Fruit fly (Drosophila melanogaster) whole organism, embryonic: ENCODE results near the gene Wee1.

Experiments
- Asciz ChIP-seq: fragments of 200-800 bp; sonication (Bioruptor generic); optimal IDR thresholded peaks from 2 replicates; lab custom pipeline; 2017; ENCODE audit warnings: missing biosample characterization, mild to moderate bottlenecking, missing genetic modification characterization, missing genetic modification reagents
- BEAF-32 ChIP-seq: fragments of 200-800 bp; sonication (Bioruptor generic); optimal IDR thresholded peaks from 3 replicates; lab custom pipeline; 2017; ENCODE audit warnings: missing biosample characterization, missing genetic modification characterization, mild to moderate bottlenecking, moderate library complexity, missing genetic modification reagents
- CG10431 ChIP-seq: fragments of 200-800 bp; sonication (Bioruptor generic); optimal IDR thresholded peaks from 3 replicates; lab custom pipeline; 2018; ENCODE audit warnings: missing biosample characterization, mild to moderate bottlenecking, missing genetic modification characterization
- CG12236 ChIP-seq: fragments of 200-800 bp; sonication (Bioruptor generic); optimal IDR thresholded peaks from 2 replicates; lab custom pipeline; 2016; ENCODE audit warnings: missing biosample characterization, missing genetic modification characterization
- CG12744 ChIP-seq: fragments of 200-800 bp; sonication (Bioruptor generic); optimal IDR thresholded peaks from 2 replicates; lab custom pipeline; 2016; ENCODE audit warnings: missing biosample characterization, missing genetic modification characterization
- CG13296 ChIP-seq: fragments of 200-800 bp; sonication (Bioruptor generic); optimal IDR thresholded peaks from 3 replicates; lab custom pipeline; 2018; ENCODE audit warnings: missing biosample characterization, mild to moderate bottlenecking, missing genetic modification characterization
- CG13624 ChIP-seq: fragments of 200-800 bp; sonication (Bioruptor generic); optimal IDR thresholded peaks from 2 replicates; lab custom pipeline; 2016; ENCODE audit warnings: missing biosample characterization, missing genetic modification characterization
- CG14710 ChIP-seq: fragments of 200-800 bp; sonication (Bioruptor generic); optimal IDR thresholded peaks from 3 replicates; lab custom pipeline; 2019; ENCODE audit warnings: missing biosample characterization, mild to moderate bottlenecking, missing genetic modification characterization, moderate library complexity
- CG15073 ChIP-seq: fragments of 200-800 bp; sonication (Bioruptor generic); optimal IDR thresholded peaks from 2 replicates; lab custom pipeline; 2016; ENCODE audit warnings: missing biosample characterization, missing genetic modification characterization
- CG17385 ChIP-seq: fragments of 200-800 bp; sonication (Bioruptor generic); optimal IDR thresholded peaks from 3 replicates; lab custom pipeline; 2018; ENCODE audit warnings: missing biosample characterization, mild to moderate bottlenecking, missing genetic modification characterization
- CG17829 ChIP-seq: fragments of 200-800 bp; optimal IDR thresholded peaks from 2 replicates; lab custom pipeline; 2019; ENCODE audit warnings: missing biosample characterization, mild to moderate bottlenecking, missing genetic modification characterization, moderate library complexity
- CG17912 ChIP-seq: fragments of 200-800 bp; sonication (Bioruptor generic); optimal IDR thresholded peaks from 2 replicates; lab custom pipeline; 2018; ENCODE audit warnings: missing biosample characterization, mild to moderate bottlenecking, missing genetic modification characterization
- CG18764 ChIP-seq: fragments of 200-800 bp; sonication (Bioruptor generic); optimal IDR thresholded peaks from 3 replicates; lab custom pipeline; 2016; ENCODE audit warnings: missing biosample characterization, missing genetic modification characterization
- CG2120 ChIP-seq: fragments of 200-800 bp; sonication (Bioruptor generic); optimal IDR thresholded peaks from 3 replicates; lab custom pipeline; 2016; ENCODE audit warnings: missing biosample characterization, missing genetic modification characterization
- CG3065 ChIP-seq: fragments of 200-800 bp; sonication (Bioruptor generic); optimal IDR thresholded peaks from 2 replicates; lab custom pipeline; 2016; ENCODE audit warnings: missing biosample characterization, missing genetic modification characterization
- CG32772 ChIP-seq: fragments of 200-800 bp; sonication (Bioruptor generic); IDR thresholded peaks from 2 replicates; pipeline ENCODE4 v1.3.6; 2022; ENCODE audit warnings: missing biosample characterization, missing genetic modification characterization
- CG33557 ChIP-seq: fragments of 200-800 bp; sonication (Bioruptor generic); optimal IDR thresholded peaks from 2 replicates; lab custom pipeline; 2019; ENCODE audit warnings: missing biosample characterization, mild to moderate bottlenecking, missing genetic modification characterization, moderate library complexity
- CG3407 ChIP-seq: fragments of 200-800 bp; sonication (Bioruptor generic); optimal IDR thresholded peaks from 2 replicates; lab custom pipeline; 2018; ENCODE audit warnings: missing biosample characterization, mild to moderate bottlenecking, missing genetic modification characterization
- CG4282 ChIP-seq: fragments of 200-800 bp; sonication (Bioruptor generic); optimal IDR thresholded peaks from 2 replicates; lab custom pipeline; 2016; ENCODE audit warnings: missing biosample characterization, missing genetic modification characterization
- CG5180 ChIP-seq: fragments of 200-800 bp; sonication (Bioruptor generic); optimal IDR thresholded peaks from 3 replicates; lab custom pipeline; 2017; ENCODE audit warnings: missing biosample characterization, missing genetic modification characterization, mild to moderate bottlenecking, moderate library complexity, missing genetic modification reagents
- CG6175 ChIP-seq: fragments of 200-800 bp; sonication (Bioruptor generic); IDR thresholded peaks from 3 replicates; pipeline ENCODE4 v1.3.6; 2022; ENCODE audit warnings: missing biosample characterization, missing genetic modification characterization
- CG6765 ChIP-seq: fragments of 200-800 bp; sonication (Bioruptor generic); optimal IDR thresholded peaks from 3 replicates; lab custom pipeline; 2017; ENCODE audit warnings: missing biosample characterization, mild to moderate bottlenecking, missing genetic modification characterization
- CG7357 ChIP-seq: fragments of 200-800 bp; sonication (Bioruptor generic); IDR thresholded peaks from 3 replicates; pipeline ENCODE4 v1.3.6; 2022; ENCODE audit warnings: missing biosample characterization, missing genetic modification characterization
- CG8944 ChIP-seq: fragments of 200-800 bp; sonication (Bioruptor generic); optimal IDR thresholded peaks from 3 replicates; lab custom pipeline; 2016; ENCODE audit warnings: missing biosample characterization, missing genetic modification characterization
- D19B ChIP-seq: fragments of 200-800 bp; sonication (Bioruptor generic); optimal IDR thresholded peaks from 2 replicates; lab custom pipeline; 2017; ENCODE audit warnings: missing biosample characterization, mild to moderate bottlenecking, missing genetic modification characterization
- Dad ChIP-seq: fragments of 200-800 bp; sonication (Bioruptor generic); optimal IDR thresholded peaks from 3 replicates; lab custom pipeline; 2016; ENCODE audit warnings: missing biosample characterization, missing genetic modification characterization
- Dek ChIP-seq: fragments of 200-800 bp; sonication (Bioruptor generic); optimal IDR thresholded peaks from 3 replicates; lab custom pipeline; 2019; ENCODE audit warnings: missing biosample characterization, mild to moderate bottlenecking, missing genetic modification characterization, moderate library complexity
- Dp ChIP-seq: fragments of 200-800 bp; sonication (Bioruptor generic); optimal IDR thresholded peaks from 2 replicates; lab custom pipeline; 2018; ENCODE audit warnings: missing biosample characterization, mild to moderate bottlenecking, missing genetic modification characterization, moderate library complexity
- Fer2 ChIP-seq: fragments of 200-800 bp; sonication (Bioruptor generic); optimal IDR thresholded peaks from 2 replicates; lab custom pipeline; 2018; ENCODE audit warnings: missing biosample characterization, mild to moderate bottlenecking, missing genetic modification characterization, moderate library complexity
- Hey ChIP-seq: fragments of 200-800 bp; sonication (Bioruptor generic); optimal IDR thresholded peaks from 3 replicates; lab custom pipeline; 2018; ENCODE audit warnings: missing biosample characterization, mild to moderate bottlenecking, missing genetic modification characterization
- Hr51 ChIP-seq, 2 experiments: fragments of 200-800 bp; sonication (Bioruptor generic); optimal IDR thresholded peaks; 2 replicates in 1 of 2; 3 replicates in 1 of 2; lab custom pipeline; 2016 to 2018; ENCODE audit warnings: missing biosample characterization in 2 of 2, missing genetic modification characterization in 2 of 2, mild to moderate bottlenecking in 1 of 2, moderate library complexity in 1 of 2
- Lim3 ChIP-seq: fragments of 200-800 bp; sonication (Bioruptor generic); IDR thresholded peaks from 2 replicates; pipeline ENCODE4 v1.3.6; 2022; ENCODE audit warnings: missing biosample characterization, missing genetic modification characterization
- Oaz ChIP-seq: fragments of 200-800 bp; sonication (Bioruptor generic); IDR thresholded peaks from 2 replicates; pipeline ENCODE4 v1.3.6; 2022; ENCODE audit warnings: missing biosample characterization, missing genetic modification characterization
- Poxn ChIP-seq: fragments of 200-800 bp; sonication (Bioruptor generic); IDR thresholded peaks from 2 replicates; pipeline ENCODE4 v1.3.6; 2022; ENCODE audit warnings: missing biosample characterization, missing genetic modification characterization
- amos ChIP-seq: fragments of 200-800 bp; sonication (Bioruptor generic); IDR thresholded peaks from 2 replicates; pipeline ENCODE4 v1.3.6; 2022; ENCODE audit warnings: missing biosample characterization, missing genetic modification characterization; ENCODE audit not compliant: partially characterized antibody
- aop ChIP-seq: fragments of 200-800 bp; sonication (Bioruptor generic); IDR thresholded peaks from 2 replicates; pipeline ENCODE4 v1.3.6; 2022; ENCODE audit warnings: missing biosample characterization, missing genetic modification characterization
- az2 ChIP-seq: fragments of 200-800 bp; sonication (Bioruptor generic); optimal IDR thresholded peaks from 3 replicates; lab custom pipeline; 2016; ENCODE audit warnings: missing biosample characterization, missing genetic modification characterization
- bsh ChIP-seq, 2 experiments: fragments of 200-800 bp; sonication (Bioruptor generic); optimal IDR thresholded peaks; 2 replicates each; lab custom pipeline; 2017 to 2018; ENCODE audit warnings: mild to moderate bottlenecking in 2 of 2, missing biosample characterization in 2 of 2, missing genetic modification characterization in 2 of 2, moderate library complexity in 1 of 2
- cas ChIP-seq: fragments of 200-800 bp; sonication (Bioruptor generic); IDR thresholded peaks from 2 replicates; pipeline ENCODE4 v1.3.6; 2022; ENCODE audit warnings: missing biosample characterization, missing genetic modification characterization
- caup ChIP-seq: fragments of 200-800 bp; sonication (Bioruptor generic); optimal IDR thresholded peaks from 3 replicates; lab custom pipeline; 2017; ENCODE audit warnings: missing biosample characterization, mild to moderate bottlenecking, missing genetic modification characterization, moderate library complexity; ENCODE audit not compliant: severe bottlenecking
- esg ChIP-seq: fragments of 200-800 bp; sonication (Bioruptor generic); conservative IDR thresholded peaks from 2 replicates; pipeline ENCODE4 v1.3.6; 2022; ENCODE audit warnings: missing biosample characterization, missing genetic modification characterization
- ewg ChIP-seq: fragments of 200-800 bp; sonication (Bioruptor generic); optimal IDR thresholded peaks from 3 replicates; lab custom pipeline; 2017; ENCODE audit warnings: mild to moderate bottlenecking, missing biosample characterization, missing genetic modification reagents, missing genetic modification characterization
- exex ChIP-seq: fragments of 200-800 bp; sonication (Bioruptor generic); optimal IDR thresholded peaks from 4 replicates; lab custom pipeline; 2018; ENCODE audit warnings: missing biosample characterization, mild to moderate bottlenecking, missing genetic modification characterization, moderate library complexity
- fd102C ChIP-seq: fragments of 200-800 bp; sonication (Bioruptor generic); optimal IDR thresholded peaks from 2 replicates; lab custom pipeline; 2018; ENCODE audit warnings: missing biosample characterization, mild to moderate bottlenecking, missing genetic modification characterization, moderate library complexity
- hth ChIP-seq: fragments of >200 bp; optimal IDR thresholded peaks from 2 replicates; lab custom pipeline; 2017; ENCODE audit warnings: inconsistent platforms
- ken ChIP-seq: fragments of 200-800 bp; sonication (Bioruptor generic); IDR thresholded peaks from 3 replicates; pipeline ENCODE4 v1.3.6; 2022; ENCODE audit warnings: missing biosample characterization, missing genetic modification characterization
- lbe ChIP-seq: fragments of 200-800 bp; sonication (Bioruptor generic); optimal IDR thresholded peaks from 2 replicates; lab custom pipeline; 2016; ENCODE audit warnings: missing biosample characterization, mild to moderate bottlenecking, missing genetic modification characterization
- scrt ChIP-seq: fragments of 200-800 bp; sonication (Bioruptor generic); optimal IDR thresholded peaks from 2 replicates; lab custom pipeline; 2018; ENCODE audit warnings: missing biosample characterization, mild to moderate bottlenecking, missing genetic modification characterization, moderate library complexity
- ttk ChIP-seq: fragments of 200-800 bp; sonication (Bioruptor generic); IDR thresholded peaks from 2 replicates; pipeline ENCODE4 v2.1.2; 2022; ENCODE audit warnings: missing biosample characterization, missing genetic modification characterization
- wdn ChIP-seq: fragments of 200-800 bp; sonication (Bioruptor generic); IDR thresholded peaks from 2 replicates; pipeline ENCODE4 v1.3.6; 2022; ENCODE audit warnings: missing biosample characterization, missing genetic modification characterization

Gene Wee1

dm6 chr2L:6950096-6950495 is 36.2 kb upstream of the Wee1 start, which contains the start of the genes Gas41 and SA1 (continued):
- TF ChIP-seq CG32772 (GFP tag; lab: Robert Waterston, UW): peak; percentile 94
- peak; percentile 97 for TF ChIP-seq CG17829 (tag; lab: Kevin White, UChicago)
- peak; percentile 42 for TF ChIP-seq Dp
- peak; percentile 88 for TF ChIP-seq BEAF-32 (GFP tag; lab: Kevin White, UChicago)
- peak; percentile 99 for TF ChIP-seq CG17385 (GFP tag; lab: Kevin White, UChicago)
- TF ChIP-seq Lim3 (GFP tag; lab: Robert Waterston, UW): no peak
- peak; percentile 82 for TF ChIP-seq lbe (GFP tag; lab: Kevin White, UChicago)
- peak; percentile 46 for TF ChIP-seq Hey (tag; lab: Kevin White, UChicago)
- peak; percentile 93 for TF ChIP-seq Dek (tag; lab: Kevin White, UChicago)
- TF ChIP-seq CG12744 (GFP tag; lab: Kevin White, UChicago): peak; percentile 22
- TF ChIP-seq D19B (GFP tag; lab: Kevin White, UChicago): peak; percentile 48
- peak; percentile 81 for TF ChIP-seq fd102C (GFP tag; lab: Kevin White, UChicago)
- no peak for TF ChIP-seq wdn (GFP tag; lab: Robert Waterston, UW)
- TF ChIP-seq esg: peak; percentile 93
- no peak for TF ChIP-seq Dad (GFP tag; lab: Kevin White, UChicago)
- TF ChIP-seq CG8944 (GFP tag; lab: Kevin White, UChicago): no peak
- TF ChIP-seq ken (GFP tag; lab: Robert Waterston, UW): no peak
- peak; percentile 88 for TF ChIP-seq CG13296 (GFP tag; lab: Kevin White, UChicago)
- peak; percentile 33 for TF ChIP-seq ewg
- TF ChIP-seq CG15073 (GFP tag; lab: Kevin White, UChicago): no peak
- TF ChIP-seq Poxn (GFP tag; lab: Robert Waterston, UW): no peak
- peak; percentile 70 for TF ChIP-seq az2 (GFP tag; lab: Kevin White, UChicago)
- TF ChIP-seq amos: peak; percentile 70; the same call in 1 of the 2 replicates
- peak; percentile 90 for TF ChIP-seq CG2120 (GFP tag; lab: Kevin White, UChicago)
- peak; percentile 26 for TF ChIP-seq CG17912 (GFP tag; lab: Kevin White, UChicago)
- no peak for TF ChIP-seq hth (lab: Kevin White, UChicago)
- no peak for TF ChIP-seq aop (GFP tag; lab: Robert Waterston, UW)
- TF ChIP-seq CG6175: peak; percentile 38; the same call in 1 of the 3 replicates
- no peak for TF ChIP-seq CG13624 (GFP tag; lab: Kevin White, UChicago)
- TF ChIP-seq CG12236: no peak
- TF ChIP-seq bsh (GFP tag; optimal IDR thresholded peaks at IDR 0.05; lab: Kevin White, UChicago): peak in 1 of 2 experiments; percentile 22
- TF ChIP-seq Asciz (GFP tag; lab: Kevin White, UChicago): peak; percentile 71
- peak; percentile 65 for TF ChIP-seq scrt (GFP tag; lab: Kevin White, UChicago)
- peak; percentile 84 for TF ChIP-seq CG3065 (GFP tag; lab: Kevin White, UChicago)
- TF ChIP-seq Hr51 (GFP tag; optimal IDR thresholded peaks at IDR 0.05; lab: Kevin White, UChicago): no peak
- TF ChIP-seq CG14710 (tag; lab: Kevin White, UChicago): peak; percentile 96
- peak; percentile 11 for TF ChIP-seq caup (GFP tag; lab: Kevin White, UChicago)
- peak; percentile 94 for TF ChIP-seq CG33557 (GFP tag; lab: Kevin White, UChicago)
- no peak for TF ChIP-seq Oaz
- TF ChIP-seq CG10431 (GFP tag; lab: Kevin White, UChicago): no peak
- TF ChIP-seq CG5180 (GFP tag; lab: Kevin White, UChicago): no peak
- TF ChIP-seq CG3407 (GFP tag; lab: Kevin White, UChicago): peak; percentile 81
- no peak for TF ChIP-seq CG4282
- TF ChIP-seq Fer2 (tag; lab: Kevin White, UChicago): peak; percentile 90
- TF ChIP-seq CG18764: peak; percentile 83
- TF ChIP-seq CG6765 (GFP tag; lab: Kevin White, UChicago): peak; percentile 76
- TF ChIP-seq exex (tag; lab: Kevin White, UChicago): no peak
- peak; percentile 76; the same call in 2 of the 3 replicates for TF ChIP-seq CG7357 (GFP tag; lab: Robert Waterston, UW)
- TF ChIP-seq ttk (GFP tag; lab: Robert Waterston, UW): no peak
- no peak for TF ChIP-seq cas (GFP tag; lab: Robert Waterston, UW)
